Fruit fly (Drosophila melanogaster): ENCODE data around the gene CG42367.

CG42367 gene

dm6 chr2L:9894193-9894592 is 36.2 kb upstream of the CG42367 start:
- TF ChIP-seq CG5204 (GFP tag; optimal IDR thresholded peaks at IDR 0.05) = no peak
- no peak for TF ChIP-seq tj (GFP tag; optimal IDR thresholded peaks at IDR 0.05)
- TF ChIP-seq CG7101 (tag; optimal IDR thresholded peaks at IDR 0.05) = no peak
- no peak for TF ChIP-seq CG7045 (GFP tag; optimal IDR thresholded peaks at IDR 0.05)
- no peak for TF ChIP-seq Clk (GFP tag; optimal IDR thresholded peaks at IDR 0.05)
- TF ChIP-seq CG1620 (GFP tag; optimal IDR thresholded peaks at IDR 0.05) = no peak
- no peak for TF ChIP-seq ovo (GFP tag; optimal IDR thresholded peaks at IDR 0.05)
- TF ChIP-seq CG12768 (GFP tag; optimal IDR thresholded peaks at IDR 0.05) = no peak
- no peak for TF ChIP-seq kay (GFP tag; ENCODE audit: borderline replicate concordance)
- no peak for TF ChIP-seq cnc (optimal IDR thresholded peaks at IDR 0.05)
- no peak for TF ChIP-seq pad (GFP tag; optimal IDR thresholded peaks at IDR 0.05)
- no peak for TF ChIP-seq CG11617 (GFP tag; optimal IDR thresholded peaks at IDR 0.05)
- TF ChIP-seq cic (GFP tag; optimal IDR thresholded peaks at IDR 0.05) = no peak

- TF ChIP-seq CG7045 (GFP tag; optimal IDR thresholded peaks at IDR 0.05) = peak; percentile 38
- peak; percentile 44 for TF ChIP-seq Hr96 (GFP tag; optimal IDR thresholded peaks at IDR 0.05)
- TF ChIP-seq cnc (optimal IDR thresholded peaks at IDR 0.05) = no peak
- TF ChIP-seq kay (GFP tag; ENCODE audit: borderline replicate concordance) = no peak
- TF ChIP-seq CG7101 (tag; optimal IDR thresholded peaks at IDR 0.05) = peak; percentile 81
- TF ChIP-seq Crg-1 (GFP tag; optimal IDR thresholded peaks at IDR 0.05) = peak; percentile 69
- TF ChIP-seq CG1620 (GFP tag; optimal IDR thresholded peaks at IDR 0.05) = peak; percentile 33
- TF ChIP-seq tj (GFP tag; optimal IDR thresholded peaks at IDR 0.05) = peak; percentile 73
- TF ChIP-seq CG14711 (tag; optimal IDR thresholded peaks at IDR 0.05) = peak; percentile 71
- TF ChIP-seq CG11617 (GFP tag; optimal IDR thresholded peaks at IDR 0.05) = peak; percentile 87
- peak; percentile 48 for TF ChIP-seq pad (GFP tag; optimal IDR thresholded peaks at IDR 0.05)
- peak; percentile 83 for TF ChIP-seq bab1 (GFP tag; optimal IDR thresholded peaks at IDR 0.05)
- TF ChIP-seq Mnt (GFP tag; optimal IDR thresholded peaks at IDR 0.05) = peak; percentile 100
- TF ChIP-seq CG33017 (tag; optimal IDR thresholded peaks at IDR 0.05) = peak; percentile 71
- TF ChIP-seq ovo (GFP tag; optimal IDR thresholded peaks at IDR 0.05) = peak; percentile 18
- no peak for TF ChIP-seq CG12768 (GFP tag; optimal IDR thresholded peaks at IDR 0.05)
- no peak for TF ChIP-seq CG5204 (GFP tag; optimal IDR thresholded peaks at IDR 0.05)
- TF ChIP-seq Clk (GFP tag; optimal IDR thresholded peaks at IDR 0.05) = no peak
- TF ChIP-seq cic (GFP tag; optimal IDR thresholded peaks at IDR 0.05) = peak; percentile 19
- TF ChIP-seq toe (GFP tag; optimal IDR thresholded peaks at IDR 0.05) = no peak
Observed at dm6 chr2L:9894871-9895364, 35.5 kb upstream of the CG42367 start, which contains the start of gene Bka. TSS of gene Bka (plus strand) at chr2L:9895287.

- TF ChIP-seq pad (GFP tag; optimal IDR thresholded peaks at IDR 0.05) = peak; percentile 35
- no peak for TF ChIP-seq toe (GFP tag; optimal IDR thresholded peaks at IDR 0.05)
- peak; percentile 69 for TF ChIP-seq CG11617 (GFP tag; optimal IDR thresholded peaks at IDR 0.05)
- TF ChIP-seq bab1 (GFP tag; optimal IDR thresholded peaks at IDR 0.05) = peak; percentile 68
- peak; percentile 65 for TF ChIP-seq CG14711 (tag; optimal IDR thresholded peaks at IDR 0.05)
- peak; percentile 74 for TF ChIP-seq CG7101 (tag; optimal IDR thresholded peaks at IDR 0.05)
- no peak for TF ChIP-seq cnc (optimal IDR thresholded peaks at IDR 0.05)
- peak; percentile 32 for TF ChIP-seq tj (GFP tag; optimal IDR thresholded peaks at IDR 0.05)
- peak; percentile 79 for TF ChIP-seq Crg-1 (GFP tag; optimal IDR thresholded peaks at IDR 0.05)
- peak; percentile 67 for TF ChIP-seq CG33017 (tag; optimal IDR thresholded peaks at IDR 0.05)
- TF ChIP-seq kay (GFP tag; ENCODE audit: borderline replicate concordance) = no peak
- peak; percentile 6 for TF ChIP-seq CG7045 (GFP tag; optimal IDR thresholded peaks at IDR 0.05)
- peak; percentile 28 for TF ChIP-seq CG12768 (GFP tag; optimal IDR thresholded peaks at IDR 0.05)
- no peak for TF ChIP-seq Clk (GFP tag; optimal IDR thresholded peaks at IDR 0.05)
- TF ChIP-seq ovo (GFP tag; optimal IDR thresholded peaks at IDR 0.05) = no peak
- TF ChIP-seq Mnt (GFP tag; optimal IDR thresholded peaks at IDR 0.05) = peak; percentile 97
- TF ChIP-seq CG5204 (GFP tag; optimal IDR thresholded peaks at IDR 0.05) = no peak
- peak; percentile 49 for TF ChIP-seq CG1620 (GFP tag; optimal IDR thresholded peaks at IDR 0.05)
- TF ChIP-seq cic (GFP tag; optimal IDR thresholded peaks at IDR 0.05) = no peak
- peak; percentile 69 for TF ChIP-seq Hr96 (GFP tag; optimal IDR thresholded peaks at IDR 0.05)
Observed at dm6 chr2L:9897296-9897695, 33.1 kb upstream of the CG42367 start, which contains the start of gene RpS2. TSS of gene RpS2 (minus strand) at chr2L:9897552.

- TF ChIP-seq CG1620 (GFP tag; optimal IDR thresholded peaks at IDR 0.05) (no peak), Hr96 (GFP tag; optimal IDR thresholded peaks at IDR 0.05) (no peak), CG7045 (GFP tag; optimal IDR thresholded peaks at IDR 0.05) (no peak), toe (GFP tag; optimal IDR thresholded peaks at IDR 0.05) (no peak), Mnt (GFP tag; optimal IDR thresholded peaks at IDR 0.05) (no peak), tj (GFP tag; optimal IDR thresholded peaks at IDR 0.05) (no peak), pad (GFP tag; optimal IDR thresholded peaks at IDR 0.05) (no peak), cnc (optimal IDR thresholded peaks at IDR 0.05) (no peak), CG33017 (tag; optimal IDR thresholded peaks at IDR 0.05) (no peak), Crg-1 (GFP tag; optimal IDR thresholded peaks at IDR 0.05) (no peak), Clk (GFP tag; optimal IDR thresholded peaks at IDR 0.05) (no peak), cic (GFP tag; optimal IDR thresholded peaks at IDR 0.05) (no peak), CG11617 (GFP tag; optimal IDR thresholded peaks at IDR 0.05) (no peak), bab1 (GFP tag; optimal IDR thresholded peaks at IDR 0.05) (no peak), CG7101 (tag; optimal IDR thresholded peaks at IDR 0.05) (no peak), CG12768 (GFP tag; optimal IDR thresholded peaks at IDR 0.05) (no peak), CG5204 (GFP tag; optimal IDR thresholded peaks at IDR 0.05) (no peak), kay (GFP tag; ENCODE audit: borderline replicate concordance) (no peak), CG14711 (tag; optimal IDR thresholded peaks at IDR 0.05) (no peak)
Observed at dm6 chr2L:9903028-9903427, 27.4 kb upstream of the CG42367 start, which contains the start of gene Muc30E. TSS of gene Muc30E (minus strand) at chr2L:9903128.

dm6 chr2L:9906641-9907040 is 23.7 kb upstream of the CG42367 start:
- TF ChIP-seq kay (GFP tag; ENCODE audit: borderline replicate concordance) (peak; percentile 80), Crg-1 (GFP tag; optimal IDR thresholded peaks at IDR 0.05) (no peak)

All from whole organism, adult.